Worm (Caenorhabditis elegans): Measurements from ENCODE around the gene tub-1.

tub-1 gene

ce11 chrII:8156845-8157373 is at the start of gene tub-1, which contains the start of gene tmem-138:
tub-1 (minus strand) TSS chrII:8156945.
tmem-138 (plus strand) TSS chrII:8157323.
- no peak for TF ChIP-seq T23F11.4 (GFP tag; optimal IDR thresholded peaks at IDR 0.05)
- no peak for TF ChIP-seq npax-4 (tag; optimal IDR thresholded peaks at IDR 0.05)
- no peak for TF ChIP-seq unc-86 (tag; optimal IDR thresholded peaks at IDR 0.05)
- no peak for TF ChIP-seq mec-3 (tag; optimal IDR thresholded peaks at IDR 0.05; ENCODE audit: borderline replicate concordance)
- TF ChIP-seq ceh-48 (tag; optimal IDR thresholded peaks at IDR 0.05), result no peak
- TF ChIP-seq tbx-2 (tag; optimal IDR thresholded peaks at IDR 0.05), result no peak
- TF ChIP-seq C08G9.2 (tag; optimal IDR thresholded peaks at IDR 0.05), result no peak
- TF ChIP-seq sox-4 (tag; optimal IDR thresholded peaks at IDR 0.05), result no peak
- TF ChIP-seq nhr-11 (tag; optimal IDR thresholded peaks at IDR 0.05), result no peak
- TF ChIP-seq ceh-31 (tag; optimal IDR thresholded peaks at IDR 0.05), result no peak
- no peak for TF ChIP-seq syd-9 (tag; optimal IDR thresholded peaks at IDR 0.05)
- no peak for TF ChIP-seq pax-1 (tag; optimal IDR thresholded peaks at IDR 0.05)
- no peak for TF ChIP-seq hlh-8 (tag; optimal IDR thresholded peaks at IDR 0.05)
- TF ChIP-seq nhr-232 (tag; optimal IDR thresholded peaks at IDR 0.05), result no peak
- no peak for TF ChIP-seq ceh-18 (tag; optimal IDR thresholded peaks at IDR 0.05)
- TF ChIP-seq lim-6 (tag; optimal IDR thresholded peaks at IDR 0.05), result no peak
- TF ChIP-seq ttx-3 (tag; optimal IDR thresholded peaks at IDR 0.05), result no peak

ce11 chrII:8205612-8206011 is 48.9 kb upstream of the tub-1 start:
- no peak for TF ChIP-seq zip-5 (tag; optimal IDR thresholded peaks at IDR 0.05)

ce11 chrII:8204039-8204438 is 47.3 kb upstream of the tub-1 start, which contains the start of gene col-76:
col-76 (plus strand) TSS chrII:8204339.
- no peak for TF ChIP-seq pax-1 (tag; optimal IDR thresholded peaks at IDR 0.05)
- TF ChIP-seq lin-11 (tag; optimal IDR thresholded peaks at IDR 0.05), result no peak
- no peak for TF ChIP-seq ref-2 (tag; optimal IDR thresholded peaks at IDR 0.05)
- no peak for TF ChIP-seq ceh-34 (tag; optimal IDR thresholded peaks at IDR 0.05)
- TF ChIP-seq ceh-24 (tag; optimal IDR thresholded peaks at IDR 0.05), result no peak
- TF ChIP-seq ahr-1 (tag; optimal IDR thresholded peaks at IDR 0.05), result no peak

- TF ChIP-seq sox-4 (tag; optimal IDR thresholded peaks at IDR 0.05) (no peak), tbx-2 (tag; optimal IDR thresholded peaks at IDR 0.05) (no peak), unc-55 (GFP tag; optimal IDR thresholded peaks at IDR 0.05) (peak; percentile 9), ceh-30 (tag; optimal IDR thresholded peaks at IDR 0.05) (no peak), fkh-10 (GFP tag; optimal IDR thresholded peaks at IDR 0.05) (no peak), ceh-22 (tag; optimal IDR thresholded peaks at IDR 0.05) (no peak)
These were observed 43.1 kb upstream of the tub-1 start for ce11 chrII:8199803-8200202.

- no peak for TF ChIP-seq elt-4 (tag; optimal IDR thresholded peaks at IDR 0.05)
- no peak for TF ChIP-seq T23F11.4 (GFP tag; optimal IDR thresholded peaks at IDR 0.05)
- no peak for TF ChIP-seq hlh-8 (tag; optimal IDR thresholded peaks at IDR 0.05)
- no peak for TF ChIP-seq sox-4 (tag; optimal IDR thresholded peaks at IDR 0.05)
- TF ChIP-seq rnt-1 (tag; optimal IDR thresholded peaks at IDR 0.05), result no peak
- no peak for TF ChIP-seq ceh-18 (tag; optimal IDR thresholded peaks at IDR 0.05)
- no peak for TF ChIP-seq dve-1 (tag; optimal IDR thresholded peaks at IDR 0.05)
These were observed 41.8 kb upstream of the tub-1 start, which contains the start of gene qua-1 for ce11 chrII:8198503-8198902. qua-1 (plus strand) TSS chrII:8198803.

- TF ChIP-seq pat-9 (tag; optimal IDR thresholded peaks at IDR 0.05), result no peak
- TF ChIP-seq ceh-9 (tag; optimal IDR thresholded peaks at IDR 0.05), result no peak
These were observed 37.2 kb upstream of the tub-1 start for ce11 chrII:8193922-8194321.

All from whole organism, late embryonic.